Worm (Caenorhabditis elegans) whole organism, L4 larva: Measurements from ENCODE around the gene srh-293.
A peak's percentile ranks its signal among the peaks of the same experiment; 100 is the strongest.
"Not testable (repeated sequence)": the region's sequence is repeated elsewhere in the genome, so short reads cannot be mapped to it uniquely, and the experiment has no call there.

ENCODE experiments used
- F37D6.2 ChIP-seq: sonication (generic microtip); optimal IDR thresholded peaks from 2 replicates; lab custom pipeline; 2016; ENCODE audit warnings: mild to moderate bottlenecking, missing genetic modification characterization, missing compliant biosample characterization
- attf-4 ChIP-seq: sonication (generic microtip); optimal IDR thresholded peaks from 3 replicates; lab custom pipeline; 2017; ENCODE audit warnings: missing biosample characterization, missing genetic modification characterization
- ceh-44 ChIP-seq: fragments of 200-800 bp; sonication (Bioruptor generic); IDR thresholded peaks from 2 replicates; pipeline ENCODE4 v1.3.6; 2022; ENCODE audit warnings: missing genetic modification reagents, missing genetic modification characterization, missing compliant biosample characterization
- daf-16 ChIP-seq, 3 experiments: sonication (generic microtip); optimal IDR thresholded peaks; 2 replicates each; lab custom pipeline; 2016 to 2017; ENCODE audit warnings: missing genetic modification characterization in 3 of 3, missing genetic modification reagents in 3 of 3, mild to moderate bottlenecking in 2 of 3, missing compliant biosample characterization in 2 of 3, missing biosample characterization in 1 of 3, moderate library complexity in 1 of 3
- dmd-6 ChIP-seq: fragments of 200-800 bp; sonication (Bioruptor generic); IDR thresholded peaks from 2 replicates; pipeline ENCODE4 v1.3.6; 2022; ENCODE audit warnings: missing genetic modification reagents, missing genetic modification characterization, missing compliant biosample characterization
- dmd-9 ChIP-seq: fragments of 200-800 bp; sonication (Bioruptor generic); IDR thresholded peaks from 2 replicates; pipeline ENCODE4 v1.3.6; 2022; ENCODE audit warnings: missing genetic modification reagents, missing genetic modification characterization, missing compliant biosample characterization
- egl-43 ChIP-seq: fragments of 200-800 bp; sonication (Bioruptor generic); IDR thresholded peaks from 2 replicates; pipeline ENCODE4 v1.3.6; 2022; ENCODE audit warnings: missing genetic modification reagents, missing genetic modification characterization, missing compliant biosample characterization
- fos-1 ChIP-seq: fragments of 150-350 bp; optimal IDR thresholded peaks from 2 replicates; lab custom pipeline; 2014; ENCODE audit warnings: missing biosample characterization, missing genetic modification characterization
- gei-8 ChIP-seq: fragments of 200-800 bp; sonication (Bioruptor generic); optimal IDR thresholded peaks from 2 replicates; lab custom pipeline; 2018; ENCODE audit warnings: mild to moderate bottlenecking, missing genetic modification characterization, missing compliant biosample characterization
- hlh-11 ChIP-seq: fragments of 200-800 bp; sonication (Bioruptor generic); optimal IDR thresholded peaks from 2 replicates; lab custom pipeline; 2018; ENCODE audit warnings: mild to moderate bottlenecking, missing genetic modification characterization, missing compliant biosample characterization
- jun-1 ChIP-seq: fragments of 150-350 bp; optimal IDR thresholded peaks from 2 replicates; lab custom pipeline; 2014; ENCODE audit warnings: missing biosample characterization, missing genetic modification reagents, missing genetic modification characterization
- lin-39 ChIP-seq: fragments of 150-350 bp; optimal IDR thresholded peaks from 2 replicates; lab custom pipeline; 2014; ENCODE audit warnings: missing biosample characterization, missing genetic modification reagents, missing genetic modification characterization
- lir-3 ChIP-seq: sonication (generic microtip); optimal IDR thresholded peaks from 2 replicates; lab custom pipeline; 2016; ENCODE audit warnings: mild to moderate bottlenecking, missing genetic modification characterization, missing compliant biosample characterization
- madf-5 ChIP-seq, 2 experiments: fragments of 200-800 bp; sonication (Bioruptor generic); IDR thresholded peaks; 2 replicates each; pipeline ENCODE4 v1.3.6; 2022; ENCODE audit warnings: missing compliant biosample characterization in 2 of 2, missing genetic modification characterization in 2 of 2
- mdt-29 ChIP-seq: fragments of 200-800 bp; sonication (Bioruptor generic); IDR thresholded peaks from 2 replicates; pipeline ENCODE4 v1.3.6; 2022; ENCODE audit warnings: missing genetic modification reagents, missing genetic modification characterization, missing compliant biosample characterization
- mep-1 ChIP-seq: fragments of 150-350 bp; sonication (generic microtip); optimal IDR thresholded peaks from 3 replicates; lab custom pipeline; 2014; ENCODE audit warnings: missing biosample characterization, missing genetic modification characterization
- nhr-111 ChIP-seq: fragments of 200-800 bp; sonication (Bioruptor generic); optimal IDR thresholded peaks from 2 replicates; lab custom pipeline; 2018; ENCODE audit warnings: mild to moderate bottlenecking, missing genetic modification characterization, missing compliant biosample characterization
- nhr-28 ChIP-seq: fragments of 150-350 bp; optimal IDR thresholded peaks from 2 replicates; lab custom pipeline; 2014; ENCODE audit warnings: missing biosample characterization, missing genetic modification characterization
- nhr-41 ChIP-seq: fragments of 200-800 bp; sonication (Bioruptor generic); IDR thresholded peaks from 2 replicates; pipeline ENCODE4 v1.3.6; 2022; ENCODE audit warnings: missing genetic modification reagents, missing genetic modification characterization, missing compliant biosample characterization
- nhr-48 ChIP-seq: sonication (generic microtip); optimal IDR thresholded peaks from 2 replicates; lab custom pipeline; 2016; ENCODE audit warnings: mild to moderate bottlenecking, missing genetic modification characterization, missing compliant biosample characterization
- nhr-6 ChIP-seq: fragments of 150-350 bp; optimal IDR thresholded peaks from 2 replicates; lab custom pipeline; 2014; ENCODE audit warnings: missing biosample characterization, missing genetic modification characterization
- nhr-76 ChIP-seq: fragments of 150-350 bp; optimal IDR thresholded peaks from 2 replicates; lab custom pipeline; 2014; ENCODE audit warnings: missing biosample characterization, missing genetic modification characterization
- sdz-12 ChIP-seq: fragments of 200-800 bp; sonication (Bioruptor generic); optimal IDR thresholded peaks from 2 replicates; lab custom pipeline; 2018; ENCODE audit warnings: mild to moderate bottlenecking, missing genetic modification characterization, missing compliant biosample characterization
- set-16 ChIP-seq: fragments of 200-800 bp; sonication (Bioruptor generic); IDR thresholded peaks from 2 replicates; pipeline ENCODE4 v1.3.6; 2022; ENCODE audit warnings: missing genetic modification reagents, missing genetic modification characterization, missing compliant biosample characterization
- snpc-4 ChIP-seq: fragments of 150-350 bp; optimal IDR thresholded peaks from 2 replicates; lab custom pipeline; 2014; ENCODE audit warnings: missing biosample characterization, missing genetic modification characterization
- tag-97 ChIP-seq: fragments of 200-800 bp; sonication (Bioruptor generic); IDR thresholded peaks from 2 replicates; pipeline ENCODE4 v1.3.6; 2022; ENCODE audit warnings: missing genetic modification characterization, missing compliant biosample characterization
- unc-130 ChIP-seq: sonication (generic microtip); optimal IDR thresholded peaks from 2 replicates; lab custom pipeline; 2016; ENCODE audit warnings: missing genetic modification reagents, missing genetic modification characterization, missing compliant biosample characterization
- unc-62 ChIP-seq, 3 experiments: fragments of 150-350 bp in 1 of 3; sonication (generic microtip); optimal IDR thresholded peaks in 2 of 3; peaks in 1 of 3; 1 replicate in 1 of 3; 2 replicates in 2 of 3; lab custom pipeline; 2014 to 2017; ENCODE audit warnings: missing biosample characterization in 3 of 3, missing genetic modification characterization in 3 of 3, missing genetic modification reagents in 3 of 3, missing genotype in 1 of 3
- ztf-7 ChIP-seq: fragments of 150-350 bp; optimal IDR thresholded peaks from 2 replicates; lab custom pipeline; 2014; ENCODE audit warnings: missing biosample characterization, missing genetic modification characterization

The srh-293 gene

DNA sequence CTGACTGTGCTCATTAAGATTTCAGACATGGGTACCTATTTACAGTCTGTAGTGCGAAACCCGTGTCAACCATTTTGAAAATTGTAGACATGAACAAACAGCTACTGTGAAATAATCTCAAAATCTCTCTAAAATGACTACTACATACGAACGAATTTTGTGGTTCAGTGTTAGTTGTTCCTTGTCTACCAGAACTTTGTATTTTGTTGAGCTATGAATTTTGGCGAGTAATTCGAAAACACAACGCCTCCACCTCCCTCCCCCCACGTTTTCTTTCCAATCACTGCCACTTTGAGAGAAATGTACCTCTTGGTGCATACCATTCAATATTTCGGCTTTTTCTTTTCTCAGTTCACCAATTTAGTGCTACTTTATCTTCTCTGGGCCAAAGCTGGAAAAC, 26.8 kb downstream of the srh-293 start, which contains the start of gene T06C12.11:
Gene T06C12.11 (plus strand): TSS at position 301 of the 400 bp plus-strand sequence.
- TF ChIP-seq ceh-44 (GFP tag; lab: Robert Waterston, UW) = no peak
- TF ChIP-seq set-16 (GFP tag; lab: Robert Waterston, UW) = no peak
- TF ChIP-seq tag-97 = no peak
- TF ChIP-seq mdt-29 (GFP tag; lab: Robert Waterston, UW) = no peak
- TF ChIP-seq hlh-11 (tag; lab: Kevin White, UChicago) = no peak

DNA sequence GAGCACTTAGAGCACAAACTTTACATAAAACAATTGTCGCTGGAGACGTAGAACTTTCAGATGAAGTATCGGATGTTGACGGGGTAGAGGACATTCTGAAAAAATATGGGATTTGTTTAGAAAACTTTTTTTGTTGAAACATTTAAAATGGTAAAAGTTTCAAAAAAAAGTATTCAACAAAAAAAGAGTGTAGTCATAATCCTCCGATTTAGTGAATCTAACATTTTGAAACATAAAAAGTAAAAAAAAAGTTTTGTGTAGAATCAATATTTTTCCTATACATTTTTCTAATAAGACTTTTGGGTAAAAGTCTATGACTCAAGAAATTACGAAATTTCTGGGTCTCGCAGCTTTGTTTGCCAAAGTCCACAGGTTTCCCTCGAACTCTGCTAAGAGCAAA, 30.7 kb downstream of the srh-293 start, which contains the start of gene nhr-213:
Gene nhr-213 (minus strand): TSS at position 101 of the 400 bp plus-strand sequence.
- TF ChIP-seq fos-1 (tag; lab: Kevin White, UChicago) = no peak
- no peak for TF ChIP-seq egl-43
- no peak for TF ChIP-seq nhr-48 (tag; lab: Kevin White, UChicago)
- TF ChIP-seq nhr-111 = no peak
- TF ChIP-seq jun-1 = no peak
- no peak for TF ChIP-seq lir-3
- no peak for TF ChIP-seq attf-4 (tag; lab: Kevin White, UChicago)
- no peak for TF ChIP-seq dmd-9 (GFP tag; lab: Robert Waterston, UW)
- TF ChIP-seq tag-97 = no peak
- no peak for TF ChIP-seq daf-16 (GFP tag; optimal IDR thresholded peaks at IDR 0.05; lab: Kevin White, UChicago)
- TF ChIP-seq daf-16 (tag; optimal IDR thresholded peaks at IDR 0.05; lab: Kevin White, UChicago) = no peak
- no peak for TF ChIP-seq nhr-6 (tag; lab: Kevin White, UChicago)

DNA sequence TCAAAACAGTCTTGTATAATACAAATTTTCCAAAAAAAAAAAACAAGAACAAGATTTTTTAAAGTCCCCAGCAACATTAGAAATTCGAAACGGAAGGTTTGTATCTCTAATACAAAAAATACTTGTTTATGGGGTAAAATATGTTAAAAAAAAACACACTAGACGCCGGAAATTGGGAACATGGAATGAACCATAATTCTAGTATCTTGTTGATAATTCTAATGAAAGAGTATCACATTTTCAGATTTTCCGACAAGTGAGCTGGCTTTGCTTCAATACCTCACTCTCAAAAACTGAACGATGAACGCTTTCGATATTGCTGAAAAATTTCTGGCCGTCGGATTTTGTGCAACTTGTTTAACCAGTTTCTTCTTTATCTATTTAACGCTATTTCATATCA, 31.8 kb downstream of the srh-293 start, which contains the start of gene str-60:
Gene str-60 (plus strand): TSS at position 301 of the 400 bp plus-strand sequence.
- TF ChIP-seq snpc-4 (tag; lab: Kevin White, UChicago) (no peak), gei-8 (GFP tag; lab: Kevin White, UChicago) (no peak), mep-1 (no peak), nhr-28 (tag; lab: Kevin White, UChicago) (no peak), madf-5 (GFP tag; IDR thresholded peaks at IDR 0.05; lab: Robert Waterston, UW) (no peak), nhr-48 (tag; lab: Kevin White, UChicago) (no peak), unc-130 (GFP tag; lab: Kevin White, UChicago) (no peak), nhr-41 (GFP tag; lab: Robert Waterston, UW) (no peak), F37D6.2 (tag; lab: Kevin White, UChicago) (no peak), nhr-6 (tag; lab: Kevin White, UChicago) (no peak), sdz-12 (GFP tag; lab: Kevin White, UChicago) (no peak), lin-39 (tag; lab: Kevin White, UChicago) (no peak)

DNA sequence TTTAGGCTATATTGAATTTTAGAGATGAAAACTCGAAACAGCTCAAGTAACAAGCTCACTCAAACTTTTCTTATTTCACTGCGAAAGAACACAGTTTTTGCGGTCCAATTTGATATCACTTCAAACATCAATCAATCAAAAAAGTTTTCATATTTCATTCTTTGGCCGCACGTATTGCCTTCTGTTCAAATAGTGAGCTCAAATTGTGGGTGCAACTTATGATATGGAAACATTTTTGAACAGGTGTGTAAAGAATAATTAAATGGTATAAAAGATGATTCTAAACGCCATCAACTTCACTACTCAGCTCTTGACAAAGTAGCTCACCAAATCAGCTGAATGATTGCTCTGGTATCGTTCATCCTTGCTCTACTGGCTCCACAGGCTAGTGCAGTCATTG, 33.8 kb downstream of the srh-293 start, which contains the start of gene T06C12.14:
Gene T06C12.14 (plus strand): TSS at position 301 of the 400 bp plus-strand sequence.
- TF ChIP-seq lin-39 (tag; lab: Kevin White, UChicago) = no peak
- TF ChIP-seq unc-62 (GFP tag; optimal IDR thresholded peaks at IDR 0.05 in 1 of 2; lab: Kevin White, UChicago) = peak in 1 of 2 experiments; percentile 53
- no peak for TF ChIP-seq unc-62 (tag; optimal IDR thresholded peaks at IDR 0.05; lab: Kevin White, UChicago)
- TF ChIP-seq nhr-76 (tag; lab: Kevin White, UChicago) = no peak

DNA sequence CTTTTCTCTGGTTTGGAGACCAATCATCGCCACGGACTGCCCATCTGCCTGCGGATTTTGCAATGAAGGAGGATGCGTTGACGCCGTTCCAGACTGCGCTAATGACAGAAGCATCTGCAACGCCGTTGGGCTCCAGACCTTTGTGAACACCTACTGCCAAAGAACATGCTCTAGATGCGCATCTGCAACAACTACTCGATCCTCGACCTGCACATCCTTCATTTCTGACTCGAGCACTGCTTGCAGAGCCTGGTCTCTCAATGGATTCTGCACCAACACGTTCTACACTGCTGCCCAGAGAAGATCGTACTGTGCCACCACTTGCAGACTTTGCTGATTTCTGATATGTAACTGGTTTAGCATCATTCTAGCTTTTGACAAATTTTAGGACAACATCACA, 34.6 kb downstream of the srh-293 start:
- TF ChIP-seq nhr-48 (tag; lab: Kevin White, UChicago) (no peak), ztf-7 (tag; lab: Kevin White, UChicago) (no peak)

DNA sequence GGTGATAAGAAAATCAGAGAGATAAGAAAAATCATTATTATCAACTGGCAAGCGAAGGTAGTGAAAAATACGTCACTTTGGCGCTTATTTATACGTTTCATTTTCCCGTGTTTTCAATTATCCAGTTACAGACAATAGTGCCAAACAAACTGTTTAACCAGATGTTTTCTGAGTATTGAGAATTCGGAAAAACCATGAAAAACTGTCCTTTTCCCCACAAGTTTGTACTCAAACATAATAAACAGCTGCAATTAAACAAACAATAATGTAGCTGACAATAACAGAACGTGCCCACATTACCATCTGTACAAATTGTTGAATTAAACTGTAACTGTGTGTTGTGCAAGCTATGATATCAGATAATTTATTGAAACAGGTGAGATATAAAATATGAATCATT, 39.6 kb downstream of the srh-293 start, which contains the start of the genes F35E8.1 and F35E8.2:
Gene F35E8.1 (minus strand): TSS at position 101 of the 400 bp plus-strand sequence.
Gene F35E8.2 (plus strand): TSS at position 132 of the 400 bp plus-strand sequence.
- 0 out of 2 replicates have a peak, but pooled peaks have one; percentile 14 for TF ChIP-seq dmd-6 (GFP tag; lab: Robert Waterston, UW)
- not testable (repeated sequence) for TF ChIP-seq daf-16 (GFP tag; optimal IDR thresholded peaks at IDR 0.05; lab: Kevin White, UChicago)
- TF ChIP-seq daf-16 (tag; optimal IDR thresholded peaks at IDR 0.05; lab: Kevin White, UChicago) = peak; percentile 46
